Fruit fly (Drosophila melanogaster): ENCODE data around the gene Invadolysin.

Invadolysin gene

dm6 chr3R:10098296-10098675 is 46.2 kb upstream of the Invadolysin start:
- TF ChIP-seq vri (GFP tag; optimal IDR thresholded peaks at IDR 0.05) (no peak), spab (GFP tag; optimal IDR thresholded peaks at IDR 0.05) (no peak), CG6854 (GFP tag; optimal IDR thresholded peaks at IDR 0.05) (no peak), topi (GFP tag; optimal IDR thresholded peaks at IDR 0.05) (no peak)

DNA sequence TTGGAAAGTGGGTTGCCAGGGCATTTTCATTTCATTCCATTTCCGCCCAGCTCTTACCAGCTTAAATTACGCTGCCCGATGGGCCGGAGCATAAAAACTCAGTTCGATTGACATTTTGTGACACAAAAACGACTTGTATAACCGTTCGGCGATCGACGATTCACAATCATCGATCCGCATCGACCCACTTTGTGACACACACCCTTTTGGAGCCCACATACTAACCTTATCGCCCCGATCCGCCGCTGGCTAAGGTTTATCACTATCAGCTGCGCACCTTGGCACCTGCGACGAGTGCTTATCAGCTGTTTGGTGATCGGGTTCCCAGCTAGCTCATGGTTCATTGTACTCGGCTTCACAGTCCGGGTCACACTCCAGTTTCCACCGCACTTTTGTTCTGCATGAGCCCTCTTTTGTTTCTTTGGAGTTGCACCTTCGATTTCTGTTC is 45.0 kb upstream of the Invadolysin start:
- TF ChIP-seq vri (GFP tag; optimal IDR thresholded peaks at IDR 0.05) (peak; percentile 62), Sox14 (GFP tag; optimal IDR thresholded peaks at IDR 0.05) (peak; percentile 21), CG1621 (tag; optimal IDR thresholded peaks at IDR 0.05) (no peak)

DNA sequence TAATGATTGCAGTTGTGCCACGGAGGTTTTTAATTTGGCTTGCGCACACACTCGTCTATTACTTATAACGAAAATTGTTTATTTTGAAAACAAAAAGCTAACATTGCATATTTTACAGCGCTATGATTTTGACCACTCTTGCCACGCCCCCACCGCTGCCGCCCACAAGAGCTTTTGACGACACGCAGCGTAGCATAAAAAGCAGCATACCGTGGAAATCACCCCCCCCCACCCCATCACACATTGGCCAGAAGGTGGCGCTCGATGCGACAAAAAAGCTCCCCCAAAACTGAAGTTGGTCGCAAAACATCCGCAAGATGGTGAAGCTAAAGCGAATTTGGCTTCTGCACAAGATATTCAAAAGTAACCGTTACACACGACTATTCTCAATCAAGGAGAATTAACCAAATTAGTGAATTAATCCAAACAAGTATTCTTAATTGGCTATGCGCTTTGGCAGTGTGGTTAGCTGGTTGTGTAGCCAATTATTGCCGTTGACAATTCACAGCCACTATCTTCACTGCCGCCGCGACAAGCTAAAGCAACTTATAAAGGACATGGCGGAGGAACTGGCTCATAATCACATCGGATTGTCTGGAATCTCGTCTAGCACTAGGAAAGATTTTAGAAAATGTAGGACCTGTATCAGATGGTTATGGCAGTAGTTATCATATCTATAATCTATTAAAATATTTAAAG is 43.8 kb upstream of the Invadolysin start:
- no peak for TF ChIP-seq fd59A (GFP tag; optimal IDR thresholded peaks at IDR 0.05)
- peak; percentile 15 for TF ChIP-seq CG3919 (GFP tag; optimal IDR thresholded peaks at IDR 0.05)
- peak; percentile 11 for TF ChIP-seq cyc (GFP tag; optimal IDR thresholded peaks at IDR 0.05)
- no peak for TF ChIP-seq net (GFP tag; optimal IDR thresholded peaks at IDR 0.05)
- no peak for TF ChIP-seq Eip93F (GFP tag; optimal IDR thresholded peaks at IDR 0.05)
- TF ChIP-seq fkh (GFP tag; optimal IDR thresholded peaks at IDR 0.05) = peak; percentile 30
- no peak for TF ChIP-seq CG8119 (GFP tag; IDR thresholded peaks at IDR 0.05)
- TF ChIP-seq CG6163 (GFP tag; IDR thresholded peaks at IDR 0.05) = peak; percentile 48; the same call in 1 of the 3 replicates
- TF ChIP-seq Ets96B (tag; optimal IDR thresholded peaks at IDR 0.05) = no peak

dm6 chr3R:10106796-10107195 is 37.7 kb upstream of the Invadolysin start:
- TF ChIP-seq acj6 (GFP tag; optimal IDR thresholded peaks at IDR 0.05) = no peak
- no peak for TF ChIP-seq CG7368 (GFP tag; optimal IDR thresholded peaks at IDR 0.05)
- TF ChIP-seq Sox14 (GFP tag; optimal IDR thresholded peaks at IDR 0.05) = no peak
- no peak for TF ChIP-seq CG16779 (tag; optimal IDR thresholded peaks at IDR 0.05)
- no peak for TF ChIP-seq Eip93F (GFP tag; optimal IDR thresholded peaks at IDR 0.05)
- no peak for TF ChIP-seq fd59A (GFP tag; optimal IDR thresholded peaks at IDR 0.05)
- no peak for TF ChIP-seq Blimp-1 (GFP tag; optimal IDR thresholded peaks at IDR 0.05)
- TF ChIP-seq Hr4 (GFP tag; optimal IDR thresholded peaks at IDR 0.05) = no peak
- no peak for TF ChIP-seq CG6163 (GFP tag; IDR thresholded peaks at IDR 0.05)
- TF ChIP-seq CG1621 (tag; optimal IDR thresholded peaks at IDR 0.05) = no peak
- TF ChIP-seq OdsH (GFP tag; optimal IDR thresholded peaks at IDR 0.05) = no peak
- no peak for TF ChIP-seq fkh (GFP tag; optimal IDR thresholded peaks at IDR 0.05)
- no peak for TF ChIP-seq achi (GFP tag; optimal IDR thresholded peaks at IDR 0.05)
- no peak for TF ChIP-seq Met (GFP tag; optimal IDR thresholded peaks at IDR 0.05)
- TF ChIP-seq CG4318 (GFP tag; optimal IDR thresholded peaks at IDR 0.05) = no peak

dm6 chr3R:10108289-10108928 is 36.1 kb upstream of the Invadolysin start:
- TF ChIP-seq CG16779 (tag; optimal IDR thresholded peaks at IDR 0.05) (no peak), CG6163 (GFP tag; IDR thresholded peaks at IDR 0.05) (peak; percentile 39; the same call in 1 of the 3 replicates), Eip78C (GFP tag) (peak; percentile 34)

- TF ChIP-seq fkh (GFP tag; optimal IDR thresholded peaks at IDR 0.05) (peak; percentile 40), CG16779 (tag; optimal IDR thresholded peaks at IDR 0.05) (peak; percentile 40), fd85E (GFP tag; optimal IDR thresholded peaks at IDR 0.05) (peak; percentile 35), dsx (GFP tag; optimal IDR thresholded peaks at IDR 0.05; ENCODE audit: poor library complexity, severe bottlenecking) (peak; percentile 21), Smox (GFP tag; optimal IDR thresholded peaks at IDR 0.05) (no peak), Eip78C (GFP tag) (peak; percentile 32), Ets21C (GFP tag; optimal IDR thresholded peaks at IDR 0.05) (no peak), ss (GFP tag; optimal IDR thresholded peaks at IDR 0.05) (peak in 1 of 2 experiments; percentile 56), eg (GFP tag; IDR thresholded peaks at IDR 0.05) (peak; percentile 4; the same call in 1 of the 3 replicates), topi (GFP tag; optimal IDR thresholded peaks at IDR 0.05) (peak; percentile 10), Sox14 (GFP tag; optimal IDR thresholded peaks at IDR 0.05) (peak; percentile 42), CG8119 (GFP tag; IDR thresholded peaks at IDR 0.05) (peak; percentile 44; the same call in 1 of the 3 replicates), Eip93F (GFP tag; optimal IDR thresholded peaks at IDR 0.05) (peak; percentile 3), net (GFP tag; optimal IDR thresholded peaks at IDR 0.05) (peak; percentile 25), CG9139 (GFP tag; optimal IDR thresholded peaks at IDR 0.05) (no peak), CG11902 (GFP tag; optimal IDR thresholded peaks at IDR 0.05) (no peak)
Measured at dm6 chr3R:10109212-10109880, 35.1 kb upstream of the Invadolysin start.
